In genomic region chr3R:6504408-6504807, dm6 we compare ENCODE assay signal across 1 fruit fly cellular context.
TF ChIP-seq lines count a peak whose summit lies in the region.

No protein-coding gene starts in this region.

TF ChIP-seq in whole organism, embryonic, 481 proteins besides CTCF, POLR2A, EP300 and RAD21 (continued from another document and continues in another):
- TF ChIP-seq CG12104 (GFP tag; optimal IDR thresholded peaks at IDR 0.05; lab: Kevin White, UChicago), result peak; percentile 24
- no peak for TF ChIP-seq CG16813 (GFP tag; IDR thresholded peaks at IDR 0.05; lab: Robert Waterston, UW; ENCODE audit: partially characterized antibody)
- no peak for TF ChIP-seq CG6272 (GFP tag; IDR thresholded peaks at IDR 0.05; lab: Robert Waterston, UW)
- TF ChIP-seq ci (GFP tag; IDR thresholded peaks at IDR 0.05; lab: Robert Waterston, UW), result peak; percentile 77
- TF ChIP-seq CG3281 (GFP tag; optimal IDR thresholded peaks at IDR 0.05; lab: Kevin White, UChicago), result peak; percentile 23
- no peak for TF ChIP-seq CG5245 (GFP tag; optimal IDR thresholded peaks at IDR 0.05; lab: Kevin White, UChicago)
- peak; percentile 36 to 43 for TF ChIP-seq chif (GFP tag; optimal IDR thresholded peaks at IDR 0.05; lab: Kevin White, UChicago)
- TF ChIP-seq CG8290 (GFP tag; optimal IDR thresholded peaks at IDR 0.05; lab: Kevin White, UChicago), result peak; percentile 22
- TF ChIP-seq CG8290 (tag; optimal IDR thresholded peaks at IDR 0.05; lab: Kevin White, UChicago), result peak; percentile 62 to 73
- TF ChIP-seq gro (GFP tag; optimal IDR thresholded peaks at IDR 0.05; lab: Kevin White, UChicago), result no peak
- TF ChIP-seq CG13424 (tag; optimal IDR thresholded peaks at IDR 0.05; lab: Kevin White, UChicago), result peak; percentile 25
- no peak for TF ChIP-seq Hr39 (optimal IDR thresholded peaks at IDR 0.05; lab: Kevin White, UChicago)
- TF ChIP-seq HLHmδ (GFP tag; optimal IDR thresholded peaks at IDR 0.05; lab: Kevin White, UChicago), result peak; percentile 40
- TF ChIP-seq CG7963 (GFP tag; IDR thresholded peaks at IDR 0.05; lab: Robert Waterston, UW; ENCODE audit: partially characterized antibody), result no peak
- TF ChIP-seq CG10321 (GFP tag; IDR thresholded peaks at IDR 0.05; lab: Robert Waterston, UW), result no peak
- no peak for TF ChIP-seq az2 (GFP tag; optimal IDR thresholded peaks at IDR 0.05; lab: Kevin White, UChicago)
- peak; percentile 48 for TF ChIP-seq CG8089 (GFP tag; optimal IDR thresholded peaks at IDR 0.05; lab: Kevin White, UChicago)
- peak; percentile 38 for TF ChIP-seq CG17359 (tag; optimal IDR thresholded peaks at IDR 0.05; lab: Kevin White, UChicago)
- TF ChIP-seq jumu (GFP tag; optimal IDR thresholded peaks at IDR 0.05; lab: Kevin White, UChicago), result peak; percentile 15
- TF ChIP-seq D19B (GFP tag; optimal IDR thresholded peaks at IDR 0.05; lab: Kevin White, UChicago), result no peak
- no peak for TF ChIP-seq pho (GFP tag; optimal IDR thresholded peaks at IDR 0.05; lab: Kevin White, UChicago)
- TF ChIP-seq Doc2 (GFP tag; IDR thresholded peaks at IDR 0.05; lab: Robert Waterston, UW), result no peak
- no peak for TF ChIP-seq mam (GFP tag; optimal IDR thresholded peaks at IDR 0.05; lab: Kevin White, UChicago)
- no peak for TF ChIP-seq Rx (GFP tag; IDR thresholded peaks at IDR 0.05; lab: Robert Waterston, UW)
- peak; percentile 44 for TF ChIP-seq BtbVII (GFP tag; optimal IDR thresholded peaks at IDR 0.05; lab: Kevin White, UChicago)
- TF ChIP-seq NfI (GFP tag; optimal IDR thresholded peaks at IDR 0.05; lab: Kevin White, UChicago), result no peak
- TF ChIP-seq trem (tag; optimal IDR thresholded peaks at IDR 0.05; lab: Kevin White, UChicago), result peak; percentile 22
- TF ChIP-seq CG4730 (GFP tag; IDR thresholded peaks at IDR 0.05; lab: Robert Waterston, UW), result no peak
- no peak for TF ChIP-seq CG13287 (GFP tag; IDR thresholded peaks at IDR 0.05; lab: Robert Waterston, UW; ENCODE audit: partially characterized antibody)
- no peak for TF ChIP-seq CG6683 (GFP tag; optimal IDR thresholded peaks at IDR 0.05; lab: Kevin White, UChicago)
- no peak for TF ChIP-seq maf-S (GFP tag; optimal IDR thresholded peaks at IDR 0.05; lab: Kevin White, UChicago)
- TF ChIP-seq yki (optimal IDR thresholded peaks at IDR 0.05; lab: Kevin White, UChicago), result no peak
- TF ChIP-seq ewg (GFP tag; optimal IDR thresholded peaks at IDR 0.05; lab: Kevin White, UChicago), result peak; percentile 25
- peak; percentile 55 for TF ChIP-seq odd (GFP tag; optimal IDR thresholded peaks at IDR 0.05; lab: Kevin White, UChicago)
- TF ChIP-seq sens (GFP tag; lab: Kevin White, UChicago), result peak; percentile 96
- no peak for TF ChIP-seq Hand (GFP tag; optimal IDR thresholded peaks at IDR 0.05; lab: Kevin White, UChicago)
- peak; percentile 44 for TF ChIP-seq CG8765 (GFP tag; IDR thresholded peaks at IDR 0.05; lab: Robert Waterston, UW)
- TF ChIP-seq nom (GFP tag; optimal IDR thresholded peaks at IDR 0.05; lab: Kevin White, UChicago), result no peak
- TF ChIP-seq Antp (GFP tag; optimal IDR thresholded peaks at IDR 0.05; lab: Kevin White, UChicago), result no peak
- TF ChIP-seq CG18764 (GFP tag; optimal IDR thresholded peaks at IDR 0.05; lab: Kevin White, UChicago), result peak; percentile 12
- TF ChIP-seq CG31224 (GFP tag; IDR thresholded peaks at IDR 0.05; lab: Robert Waterston, UW), result no peak
- TF ChIP-seq Dbx (GFP tag; IDR thresholded peaks at IDR 0.05; lab: Robert Waterston, UW), result 0 out of 3 replicates have a peak, but pooled peaks have one; percentile 26
- peak; percentile 37 for TF ChIP-seq CG11504 (tag; optimal IDR thresholded peaks at IDR 0.05; lab: Kevin White, UChicago)
- no peak for TF ChIP-seq so (GFP tag; IDR thresholded peaks at IDR 0.05; lab: Robert Waterston, UW)
- peak; percentile 25 for TF ChIP-seq CG1233 (GFP tag; optimal IDR thresholded peaks at IDR 0.05; lab: Kevin White, UChicago)
- TF ChIP-seq MTF-1 (GFP tag; optimal IDR thresholded peaks at IDR 0.05; lab: Kevin White, UChicago; ENCODE audit: borderline replicate concordance), result peak; percentile 72
- no peak for TF ChIP-seq CG30020 (tag; optimal IDR thresholded peaks at IDR 0.05; lab: Kevin White, UChicago)
- peak; percentile 42 for TF ChIP-seq CG15601 (tag; optimal IDR thresholded peaks at IDR 0.05; lab: Kevin White, UChicago)
- TF ChIP-seq ranshi (GFP tag; IDR thresholded peaks at IDR 0.05; lab: Robert Waterston, UW), result no peak
- no peak for TF ChIP-seq fd3F (GFP tag; optimal IDR thresholded peaks at IDR 0.05; lab: Kevin White, UChicago)
- no peak for TF ChIP-seq CG32772 (GFP tag; IDR thresholded peaks at IDR 0.05; lab: Robert Waterston, UW)
- TF ChIP-seq tx (GFP tag; optimal IDR thresholded peaks at IDR 0.05; lab: Kevin White, UChicago), result no peak
- TF ChIP-seq Dref (GFP tag; IDR thresholded peaks at IDR 0.05; lab: Robert Waterston, UW), result no peak
- no peak for TF ChIP-seq Taf1 (GFP tag; IDR thresholded peaks at IDR 0.05; lab: Robert Waterston, UW)
- peak; percentile 30; the same call in 1 of the 2 replicates for TF ChIP-seq sens-2 (GFP tag; IDR thresholded peaks at IDR 0.05; lab: Robert Waterston, UW)
- no peak for TF ChIP-seq CG17612 (GFP tag; IDR thresholded peaks at IDR 0.05; lab: Robert Waterston, UW)
- TF ChIP-seq lab (GFP tag; optimal IDR thresholded peaks at IDR 0.05; lab: Kevin White, UChicago), result peak; percentile 66
- TF ChIP-seq Ets65A (GFP tag; lab: Kevin White, UChicago), result peak; percentile 58
- no peak for TF ChIP-seq CG7987 (GFP tag; optimal IDR thresholded peaks at IDR 0.05; lab: Kevin White, UChicago)
- no peak for TF ChIP-seq cwo (GFP tag; optimal IDR thresholded peaks at IDR 0.05; lab: Kevin White, UChicago)
- TF ChIP-seq eve (GFP tag; optimal IDR thresholded peaks at IDR 0.05; lab: Kevin White, UChicago), result no peak
- 0 out of 3 replicates have a peak, but pooled peaks have one; percentile 16 for TF ChIP-seq sr (GFP tag; IDR thresholded peaks at IDR 0.05; lab: Robert Waterston, UW)
- TF ChIP-seq CG11560 (tag; IDR thresholded peaks at IDR 0.05; lab: Robert Waterston, UW), result no peak
- peak; percentile 52 for TF ChIP-seq CG12071 (GFP tag; optimal IDR thresholded peaks at IDR 0.05; lab: Kevin White, UChicago)
- TF ChIP-seq pzg (GFP tag; optimal IDR thresholded peaks at IDR 0.05; lab: Kevin White, UChicago), result no peak
- TF ChIP-seq CG2129 (GFP tag; IDR thresholded peaks at IDR 0.05; lab: Robert Waterston, UW; ENCODE audit: partially characterized antibody), result no peak
- TF ChIP-seq CG11456 (GFP tag; IDR thresholded peaks at IDR 0.05; lab: Robert Waterston, UW), result no peak
- peak; percentile 6 for TF ChIP-seq stwl (tag; optimal IDR thresholded peaks at IDR 0.05; lab: Kevin White, UChicago)
- peak; percentile 83 for TF ChIP-seq CG3407 (GFP tag; optimal IDR thresholded peaks at IDR 0.05; lab: Kevin White, UChicago)
- no peak for TF ChIP-seq CG9876 (GFP tag; optimal IDR thresholded peaks at IDR 0.05; lab: Kevin White, UChicago)
- no peak for TF ChIP-seq CG17912 (GFP tag; optimal IDR thresholded peaks at IDR 0.05; lab: Kevin White, UChicago)
- TF ChIP-seq Deaf1 (tag; optimal IDR thresholded peaks at IDR 0.05; lab: Kevin White, UChicago), result no peak
- TF ChIP-seq ab (GFP tag; optimal IDR thresholded peaks at IDR 0.05; lab: Kevin White, UChicago), result no peak
- 0 out of 2 replicates have a peak, but pooled peaks have one; percentile 38 for TF ChIP-seq CG4360 (GFP tag; IDR thresholded peaks at IDR 0.05; lab: Robert Waterston, UW)
- no peak for TF ChIP-seq salm (tag; optimal IDR thresholded peaks at IDR 0.05; lab: Kevin White, UChicago)
- TF ChIP-seq CG2199 (GFP tag; IDR thresholded peaks at IDR 0.05; lab: Robert Waterston, UW), result no peak
- no peak for TF ChIP-seq CG18476 (GFP tag; optimal IDR thresholded peaks at IDR 0.05; lab: Kevin White, UChicago)
- no peak for TF ChIP-seq C15 (GFP tag; IDR thresholded peaks at IDR 0.05; lab: Robert Waterston, UW)
- TF ChIP-seq kah (GFP tag; optimal IDR thresholded peaks at IDR 0.05; lab: Kevin White, UChicago), result no peak
- no peak for TF ChIP-seq Adf1 (GFP tag; IDR thresholded peaks at IDR 0.05; lab: Robert Waterston, UW)
- no peak for TF ChIP-seq MESR4 (GFP tag; optimal IDR thresholded peaks at IDR 0.05; lab: Kevin White, UChicago)
- TF ChIP-seq CG7745 (tag; optimal IDR thresholded peaks at IDR 0.05; lab: Kevin White, UChicago), result no peak
- peak; percentile 38 for TF ChIP-seq CG9609 (GFP tag; optimal IDR thresholded peaks at IDR 0.05; lab: Kevin White, UChicago)
- TF ChIP-seq CG4282 (GFP tag; optimal IDR thresholded peaks at IDR 0.05; lab: Kevin White, UChicago), result no peak
- no peak for TF ChIP-seq CG6854 (GFP tag; optimal IDR thresholded peaks at IDR 0.05; lab: Kevin White, UChicago)
- TF ChIP-seq CG8924 (tag; optimal IDR thresholded peaks at IDR 0.05; lab: Kevin White, UChicago), result no peak
- TF ChIP-seq row (GFP tag; IDR thresholded peaks at IDR 0.05; lab: Robert Waterston, UW), result no peak
- peak; percentile 22 for TF ChIP-seq Hmr (GFP tag; optimal IDR thresholded peaks at IDR 0.05; lab: Kevin White, UChicago)
- TF ChIP-seq Xbp1 (GFP tag; optimal IDR thresholded peaks at IDR 0.05; lab: Kevin White, UChicago), result no peak
- TF ChIP-seq CG43689 (GFP tag; IDR thresholded peaks at IDR 0.05; lab: Robert Waterston, UW), result no peak
- TF ChIP-seq CkIIα-i1 (GFP tag; IDR thresholded peaks at IDR 0.05; lab: Robert Waterston, UW), result no peak
- TF ChIP-seq Rfx (GFP tag; IDR thresholded peaks at IDR 0.05; lab: Robert Waterston, UW), result no peak
- no peak for TF ChIP-seq HLH3B (GFP tag; IDR thresholded peaks at IDR 0.05; lab: Robert Waterston, UW)
- TF ChIP-seq Hr78 (GFP tag; optimal IDR thresholded peaks at IDR 0.05; lab: Kevin White, UChicago), result no peak
- no peak for TF ChIP-seq cas (GFP tag; IDR thresholded peaks at IDR 0.05; lab: Robert Waterston, UW)
- no peak for TF ChIP-seq CG7357 (GFP tag; IDR thresholded peaks at IDR 0.05; lab: Robert Waterston, UW)
- TF ChIP-seq E2f2 (GFP tag; IDR thresholded peaks at IDR 0.05; lab: Robert Waterston, UW), result no peak
- peak; percentile 57; the same call in 2 of the 3 replicates for TF ChIP-seq zfh1 (GFP tag; IDR thresholded peaks at IDR 0.05; lab: Robert Waterston, UW)
- TF ChIP-seq Meics (GFP tag; optimal IDR thresholded peaks at IDR 0.05; lab: Kevin White, UChicago), result peak; percentile 24
- no peak for TF ChIP-seq CG16779 (GFP tag; IDR thresholded peaks at IDR 0.05; lab: Robert Waterston, UW)
- TF ChIP-seq Dip3 (GFP tag; optimal IDR thresholded peaks at IDR 0.05; lab: Kevin White, UChicago), result no peak
- TF ChIP-seq CG17186 (GFP tag; optimal IDR thresholded peaks at IDR 0.05; lab: Kevin White, UChicago), result peak; percentile 5
- no peak for TF ChIP-seq CG1832 (GFP tag; optimal IDR thresholded peaks at IDR 0.05; lab: Kevin White, UChicago)
- TF ChIP-seq Trl (optimal IDR thresholded peaks at IDR 0.05; lab: Kevin White, UChicago), result no peak
- peak; percentile 70 for TF ChIP-seq Trl (GFP tag; optimal IDR thresholded peaks at IDR 0.05; lab: Kevin White, UChicago)
- TF ChIP-seq Six4 (GFP tag; optimal IDR thresholded peaks at IDR 0.05; lab: Kevin White, UChicago), result no peak
- TF ChIP-seq schlank (tag; optimal IDR thresholded peaks at IDR 0.05; lab: Kevin White, UChicago), result peak; percentile 14
- TF ChIP-seq ro (GFP tag; IDR thresholded peaks at IDR 0.05; lab: Robert Waterston, UW), result no peak
- TF ChIP-seq Sin3A (optimal IDR thresholded peaks at IDR 0.05; lab: Kevin White, UChicago), result no peak
- peak; percentile 50 for TF ChIP-seq YL-1 (GFP tag; optimal IDR thresholded peaks at IDR 0.05; lab: Kevin White, UChicago)
- peak; percentile 7 for TF ChIP-seq CG2116 (GFP tag; optimal IDR thresholded peaks at IDR 0.05; lab: Kevin White, UChicago)
- peak; percentile 67 for TF ChIP-seq org-1 (GFP tag; optimal IDR thresholded peaks at IDR 0.05; lab: Kevin White, UChicago)
- no peak for TF ChIP-seq dysf (GFP tag; IDR thresholded peaks at IDR 0.05; lab: Robert Waterston, UW)
- TF ChIP-seq CG34422 (GFP tag; IDR thresholded peaks at IDR 0.05; lab: Robert Waterston, UW), result no peak
- no peak for TF ChIP-seq CG5180 (GFP tag; optimal IDR thresholded peaks at IDR 0.05; lab: Kevin White, UChicago)
- peak; percentile 12 for TF ChIP-seq cato (GFP tag; optimal IDR thresholded peaks at IDR 0.05; lab: Kevin White, UChicago; ENCODE audit: borderline replicate concordance)
- TF ChIP-seq CG3065 (GFP tag; optimal IDR thresholded peaks at IDR 0.05; lab: Kevin White, UChicago), result peak; percentile 13
- TF ChIP-seq Lim3 (GFP tag; IDR thresholded peaks at IDR 0.05; lab: Robert Waterston, UW), result no peak
- TF ChIP-seq nerfin-2 (GFP tag; IDR thresholded peaks at IDR 0.05; lab: Robert Waterston, UW; ENCODE audit: partially characterized antibody), result no peak
- peak; percentile 95 for TF ChIP-seq fd102C (GFP tag; optimal IDR thresholded peaks at IDR 0.05; lab: Kevin White, UChicago)
- no peak for TF ChIP-seq NFAT (GFP tag; IDR thresholded peaks at IDR 0.05; lab: Robert Waterston, UW)
- TF ChIP-seq Dfd (GFP tag; optimal IDR thresholded peaks at IDR 0.05; lab: Kevin White, UChicago), result no peak
- TF ChIP-seq CG7928 (GFP tag; optimal IDR thresholded peaks at IDR 0.05; lab: Kevin White, UChicago), result no peak
- peak; percentile 56 for TF ChIP-seq ac (GFP tag; optimal IDR thresholded peaks at IDR 0.05; lab: Kevin White, UChicago)
- TF ChIP-seq gce (GFP tag; IDR thresholded peaks at IDR 0.05; lab: Robert Waterston, UW), result no peak
- TF ChIP-seq CG15269 (tag; optimal IDR thresholded peaks at IDR 0.05; lab: Kevin White, UChicago), result no peak
- peak; percentile 49 for TF ChIP-seq HHEX (GFP tag; optimal IDR thresholded peaks at IDR 0.05; lab: Kevin White, UChicago)
- TF ChIP-seq CG11093 (GFP tag; IDR thresholded peaks at IDR 0.05; lab: Robert Waterston, UW), result no peak
- TF ChIP-seq CG7556 (GFP tag; optimal IDR thresholded peaks at IDR 0.05; lab: Kevin White, UChicago), result peak; percentile 50
- TF ChIP-seq otp (GFP tag; IDR thresholded peaks at IDR 0.05; lab: Robert Waterston, UW), result peak; percentile 60; the same call in 1 of the 3 replicates
- TF ChIP-seq D19A (tag; optimal IDR thresholded peaks at IDR 0.05; lab: Kevin White, UChicago), result no peak
- TF ChIP-seq CG12236 (GFP tag; optimal IDR thresholded peaks at IDR 0.05; lab: Kevin White, UChicago), result peak; percentile 72
- peak; percentile 57 for TF ChIP-seq CoRest (tag; optimal IDR thresholded peaks at IDR 0.05; lab: Kevin White, UChicago)
- TF ChIP-seq Bteb2 (GFP tag; optimal IDR thresholded peaks at IDR 0.05; lab: Kevin White, UChicago), result no peak
- TF ChIP-seq Atf3 (GFP tag; optimal IDR thresholded peaks at IDR 0.05; lab: Kevin White, UChicago), result peak; percentile 9
- TF ChIP-seq Dll (GFP tag; IDR thresholded peaks at IDR 0.05; lab: Robert Waterston, UW; ENCODE audit: partially characterized antibody), result no peak
- TF ChIP-seq kni (GFP tag; optimal IDR thresholded peaks at IDR 0.05; lab: Kevin White, UChicago), result no peak
- TF ChIP-seq lbe (GFP tag; optimal IDR thresholded peaks at IDR 0.05; lab: Kevin White, UChicago), result no peak
